Fruit fly (Drosophila melanogaster) whole organism, embryonic: ENCODE data around the gene CG34134.
A peak's percentile ranks its signal among the peaks of the same experiment; 100 is the strongest.

Experiments used
- BEAF-32 ChIP-seq: fragments of 200-800 bp; sonication (Bioruptor generic); optimal IDR thresholded peaks from 3 replicates; lab custom pipeline; 2017; ENCODE audit warnings: missing biosample characterization, missing genetic modification characterization, mild to moderate bottlenecking, moderate library complexity, missing genetic modification reagents
- Bgb ChIP-seq: fragments of 200-800 bp; sonication (Bioruptor generic); IDR thresholded peaks from 2 replicates; pipeline ENCODE4 v1.3.6; 2022; ENCODE audit warnings: missing biosample characterization, missing genetic modification characterization; ENCODE audit not compliant: partially characterized antibody
- BtbVII ChIP-seq: fragments of 200-800 bp; sonication (Bioruptor generic); optimal IDR thresholded peaks from 3 replicates; lab custom pipeline; 2017; ENCODE audit warnings: missing biosample characterization, mild to moderate bottlenecking, missing genetic modification characterization
- CG12391 ChIP-seq: fragments of 200-800 bp; sonication (Bioruptor generic); optimal IDR thresholded peaks from 3 replicates; lab custom pipeline; 2018; ENCODE audit warnings: missing biosample characterization, mild to moderate bottlenecking, missing genetic modification characterization, moderate library complexity
- CG12659 ChIP-seq: fragments of 200-800 bp; sonication (Bioruptor generic); optimal IDR thresholded peaks from 3 replicates; lab custom pipeline; 2017; ENCODE audit warnings: mild to moderate bottlenecking, missing biosample characterization, missing genetic modification reagents, missing genetic modification characterization
- CG14710 ChIP-seq: fragments of 200-800 bp; sonication (Bioruptor generic); optimal IDR thresholded peaks from 3 replicates; lab custom pipeline; 2019; ENCODE audit warnings: missing biosample characterization, mild to moderate bottlenecking, missing genetic modification characterization, moderate library complexity
- CG15601 ChIP-seq: fragments of 200-800 bp; sonication (Bioruptor generic); optimal IDR thresholded peaks from 3 replicates; lab custom pipeline; 2019; ENCODE audit warnings: missing biosample characterization, mild to moderate bottlenecking, missing genetic modification characterization, moderate library complexity
- CG1603 ChIP-seq: fragments of 200-800 bp; sonication (Bioruptor generic); optimal IDR thresholded peaks from 2 replicates; lab custom pipeline; 2019; ENCODE audit warnings: missing biosample characterization, mild to moderate bottlenecking, missing genetic modification characterization, moderate library complexity
- CG16779 ChIP-seq: fragments of 200-800 bp; sonication (Bioruptor generic); IDR thresholded peaks from 2 replicates; pipeline ENCODE4 v1.3.6; 2022; ENCODE audit warnings: missing biosample characterization, missing genetic modification characterization
- CG2129 ChIP-seq: fragments of 200-800 bp; sonication (Bioruptor generic); IDR thresholded peaks from 2 replicates; pipeline ENCODE4 v1.3.6; 2022; ENCODE audit warnings: missing biosample characterization, missing genetic modification characterization; ENCODE audit not compliant: partially characterized antibody
- CG30020 ChIP-seq: fragments of 200-800 bp; optimal IDR thresholded peaks from 2 replicates; lab custom pipeline; 2019; ENCODE audit warnings: missing biosample characterization, mild to moderate bottlenecking, missing genetic modification characterization, moderate library complexity
- CG32532 ChIP-seq: fragments of 200-800 bp; sonication (Bioruptor generic); IDR thresholded peaks from 2 replicates; pipeline ENCODE4 v1.3.6; 2022; ENCODE audit warnings: missing biosample characterization, missing genetic modification characterization
- CG33213 ChIP-seq: fragments of 200-800 bp; sonication (Bioruptor generic); optimal IDR thresholded peaks from 3 replicates; lab custom pipeline; 2016; ENCODE audit warnings: missing biosample characterization, missing genetic modification characterization
- CG34224 ChIP-seq: fragments of 200-800 bp; sonication (Bioruptor generic); IDR thresholded peaks from 3 replicates; pipeline ENCODE4 v1.3.6; 2022; ENCODE audit warnings: missing biosample characterization, missing genetic modification characterization; ENCODE audit not compliant: partially characterized antibody
- CG34422 ChIP-seq: fragments of 200-800 bp; sonication (Bioruptor generic); IDR thresholded peaks from 3 replicates; pipeline ENCODE4 v1.3.6; 2022; ENCODE audit warnings: missing biosample characterization, missing genetic modification characterization
- CG3847 ChIP-seq: fragments of 200-800 bp; sonication (Bioruptor generic); IDR thresholded peaks from 2 replicates; pipeline ENCODE4 v1.3.6; 2022; ENCODE audit warnings: missing biosample characterization, missing genetic modification characterization
- CG6272 ChIP-seq: fragments of 200-800 bp; sonication (Bioruptor generic); IDR thresholded peaks from 2 replicates; pipeline ENCODE4 v1.3.6; 2022; ENCODE audit warnings: missing biosample characterization, missing genetic modification characterization
- CG8924 ChIP-seq: fragments of 200-800 bp; optimal IDR thresholded peaks from 3 replicates; lab custom pipeline; 2019; ENCODE audit warnings: missing biosample characterization, mild to moderate bottlenecking, missing genetic modification characterization, moderate library complexity
- CG9437 ChIP-seq: fragments of 200-800 bp; sonication (Bioruptor generic); optimal IDR thresholded peaks from 2 replicates; lab custom pipeline; 2018; ENCODE audit warnings: missing biosample characterization, mild to moderate bottlenecking, missing genetic modification characterization
- Chrac-16 ChIP-seq: fragments of 200-800 bp; sonication (Bioruptor generic); optimal IDR thresholded peaks from 3 replicates; lab custom pipeline; 2016; ENCODE audit warnings: missing biosample characterization, missing genetic modification characterization
- Dad ChIP-seq: fragments of 200-800 bp; sonication (Bioruptor generic); optimal IDR thresholded peaks from 3 replicates; lab custom pipeline; 2016; ENCODE audit warnings: missing biosample characterization, missing genetic modification characterization
- Dip2 ChIP-seq: fragments of 200-800 bp; sonication (Bioruptor generic); IDR thresholded peaks from 2 replicates; pipeline ENCODE4 v1.3.6; 2022; ENCODE audit warnings: missing biosample characterization, missing genetic modification characterization
- Ets97D ChIP-seq: fragments of 200-800 bp; sonication (Bioruptor generic); optimal IDR thresholded peaks from 3 replicates; lab custom pipeline; 2016; ENCODE audit warnings: missing biosample characterization, missing genetic modification characterization
- Gsc ChIP-seq: fragments of 200-800 bp; sonication (Bioruptor generic); IDR thresholded peaks from 2 replicates; pipeline ENCODE4 v1.3.6; 2022; ENCODE audit warnings: missing biosample characterization, missing genetic modification characterization
- Hmr ChIP-seq: fragments of 200-800 bp; sonication (Bioruptor generic); optimal IDR thresholded peaks from 3 replicates; lab custom pipeline; 2017; ENCODE audit warnings: mild to moderate bottlenecking, missing biosample characterization, missing genetic modification reagents, missing genetic modification characterization
- Med ChIP-seq: fragments of 200-800 bp; sonication (Bioruptor generic); peaks from one replicate; lab custom pipeline; 2016; ENCODE audit warnings: missing biosample characterization, missing genetic modification characterization, mild to moderate bottlenecking, inconsistent platforms, moderate library complexity
- Myb ChIP-seq: fragments of 200-800 bp; sonication (Bioruptor generic); optimal IDR thresholded peaks from 2 replicates; lab custom pipeline; 2016; ENCODE audit warnings: missing biosample characterization, missing genetic modification characterization
- Opbp ChIP-seq: fragments of 200-800 bp; sonication (Bioruptor generic); IDR thresholded peaks from 3 replicates; pipeline ENCODE4 v1.3.6; 2022; ENCODE audit warnings: missing biosample characterization, missing genetic modification characterization; ENCODE audit not compliant: partially characterized antibody
- Sin3A ChIP-seq: fragments of >200 bp; optimal IDR thresholded peaks from 2 replicates; lab custom pipeline; 2018
- Xbp1 ChIP-seq: fragments of 200-800 bp; sonication (Bioruptor generic); optimal IDR thresholded peaks from 3 replicates; lab custom pipeline; 2016; ENCODE audit warnings: missing biosample characterization, mild to moderate bottlenecking, missing genetic modification characterization
- bcd ChIP-seq: fragments of 200-800 bp; sonication (Bioruptor generic); optimal IDR thresholded peaks from 2 replicates; lab custom pipeline; 2017; ENCODE audit warnings: missing biosample characterization, mild to moderate bottlenecking, missing genetic modification characterization
- ci ChIP-seq: fragments of 200-800 bp; sonication (Bioruptor generic); IDR thresholded peaks from 3 replicates; pipeline ENCODE4 v1.3.6; 2022; ENCODE audit warnings: missing biosample characterization, missing genetic modification characterization
- dan ChIP-seq: fragments of 200-800 bp; sonication (Bioruptor generic); IDR thresholded peaks from 2 replicates; pipeline ENCODE4 v1.3.6; 2022; ENCODE audit warnings: missing biosample characterization, missing genetic modification characterization
- ems ChIP-seq: fragments of 200-800 bp; sonication (Bioruptor generic); optimal IDR thresholded peaks from 3 replicates; lab custom pipeline; 2016; ENCODE audit warnings: missing biosample characterization, missing genetic modification characterization
- eyg ChIP-seq: fragments of 200-800 bp; sonication (Bioruptor generic); optimal IDR thresholded peaks from 3 replicates; lab custom pipeline; 2016; ENCODE audit warnings: missing biosample characterization, missing genetic modification characterization
- gfzf ChIP-seq: fragments of 200-800 bp; sonication (Bioruptor generic); optimal IDR thresholded peaks from 2 replicates; lab custom pipeline; 2016; ENCODE audit warnings: missing biosample characterization, mild to moderate bottlenecking, missing genetic modification characterization, moderate library complexity
- hbn ChIP-seq: fragments of 200-800 bp; sonication (Bioruptor generic); IDR thresholded peaks from 2 replicates; pipeline ENCODE4 v1.3.6; 2022; ENCODE audit warnings: missing biosample characterization, missing genetic modification characterization; ENCODE audit not compliant: partially characterized antibody
- lbe ChIP-seq: fragments of 200-800 bp; sonication (Bioruptor generic); optimal IDR thresholded peaks from 2 replicates; lab custom pipeline; 2016; ENCODE audit warnings: missing biosample characterization, mild to moderate bottlenecking, missing genetic modification characterization
- lola ChIP-seq, 3 experiments: fragments of >200 bp in 2 of 3; fragments of 200-800 bp in 1 of 3; sonication (Bioruptor generic) in 1 of 3; optimal IDR thresholded peaks; 2 replicates each; lab custom pipeline; 2017 to 2019; ENCODE audit warnings: missing biosample characterization in 3 of 3, missing genetic modification characterization in 3 of 3, mild to moderate bottlenecking in 1 of 3, moderate library complexity in 1 of 3
- mam ChIP-seq: fragments of 200-800 bp; sonication (Bioruptor generic); optimal IDR thresholded peaks from 3 replicates; lab custom pipeline; 2016; ENCODE audit warnings: missing biosample characterization, missing genetic modification characterization
- mld ChIP-seq: fragments of 200-800 bp; sonication (Bioruptor generic); IDR thresholded peaks from 3 replicates; pipeline ENCODE4 v1.3.6; 2022; ENCODE audit warnings: missing biosample characterization, missing genetic modification characterization; ENCODE audit not compliant: partially characterized antibody
- nerfin-2 ChIP-seq: fragments of 200-800 bp; sonication (Bioruptor generic); IDR thresholded peaks from 2 replicates; pipeline ENCODE4 v1.3.6; 2022; ENCODE audit warnings: missing biosample characterization, missing genetic modification characterization; ENCODE audit not compliant: partially characterized antibody
- otp ChIP-seq: fragments of 200-800 bp; sonication (Bioruptor generic); IDR thresholded peaks from 3 replicates; pipeline ENCODE4, ENCODE4 v1.3.6; 2022; ENCODE audit warnings: missing biosample characterization, missing genetic modification characterization
- sc ChIP-seq, 3 experiments: fragments of >200 bp in 2 of 3; fragments of 200-800 bp in 1 of 3; sonication (Bioruptor generic) in 1 of 3; optimal IDR thresholded peaks; 2 replicates in 2 of 3; 3 replicates in 1 of 3; lab custom pipeline; 2017; ENCODE audit warnings: mild to moderate bottlenecking in 1 of 3, missing biosample characterization in 1 of 3, missing genetic modification characterization in 1 of 3, missing genetic modification reagents in 1 of 3
- so ChIP-seq: fragments of 200-800 bp; sonication (Bioruptor generic); IDR thresholded peaks from 3 replicates; pipeline ENCODE4 v1.3.6; 2022; ENCODE audit warnings: missing biosample characterization, missing genetic modification characterization
- unc-4 ChIP-seq: fragments of 200-800 bp; sonication (Bioruptor generic); IDR thresholded peaks from 2 replicates; pipeline ENCODE4 v1.3.6; 2022; ENCODE audit warnings: missing biosample characterization, missing genetic modification characterization; ENCODE audit not compliant: partially characterized antibody
- vnd ChIP-seq: fragments of 200-800 bp; sonication (Bioruptor generic); IDR thresholded peaks from 3 replicates; pipeline ENCODE4 v1.3.6; 2022; ENCODE audit warnings: missing biosample characterization, missing genetic modification characterization; ENCODE audit not compliant: partially characterized antibody
- vvl ChIP-seq: fragments of 200-800 bp; sonication (Bioruptor generic); IDR thresholded peaks from 2 replicates; pipeline ENCODE4 v1.3.6; 2022; ENCODE audit warnings: missing biosample characterization, missing genetic modification characterization

The CG34134 gene

DNA sequence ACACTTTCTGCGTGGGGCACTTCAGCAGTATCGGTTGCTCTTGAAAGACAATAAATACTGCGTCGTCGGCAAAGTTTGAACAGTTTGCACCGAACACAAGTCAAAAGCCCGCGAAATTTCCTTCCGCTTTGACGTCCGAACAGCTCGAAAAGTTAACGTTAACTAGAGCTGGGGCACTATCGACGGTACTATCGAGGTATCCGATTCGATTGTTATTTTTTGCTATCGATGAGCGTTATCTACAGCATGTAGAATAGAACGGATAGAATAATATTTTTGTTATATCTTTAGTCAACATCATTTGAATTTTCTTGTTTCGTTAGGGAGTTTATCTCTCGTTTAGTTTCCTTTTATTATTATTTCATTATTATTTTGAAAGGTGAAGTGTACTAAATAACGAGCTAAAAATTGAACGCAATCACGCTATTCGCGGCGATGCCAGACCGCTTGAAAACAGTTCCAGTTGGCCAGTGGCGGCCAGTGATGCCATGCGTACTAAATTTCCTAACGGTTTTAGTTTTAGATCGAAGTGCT, 49.2 kb upstream of the CG34134 start, which contains the start of gene Pvr (continued):
- peak; percentile 23 for TF ChIP-seq Xbp1 (GFP tag; lab: Kevin White, UChicago)
- TF ChIP-seq Opbp (GFP tag; lab: Robert Waterston, UW) = peak; percentile 92
- peak; percentile 2 for TF ChIP-seq CG12391 (tag; lab: Kevin White, UChicago)
- TF ChIP-seq otp (GFP tag; lab: Robert Waterston, UW) = 0 out of 3 replicates have a peak, but pooled peaks have one; percentile 8
- peak; percentile 17; the same call in 1 of the 3 replicates for TF ChIP-seq ci
- TF ChIP-seq CG30020 (tag; lab: Kevin White, UChicago) = no peak
- TF ChIP-seq Bgb (GFP tag; lab: Robert Waterston, UW) = peak; percentile 97
- TF ChIP-seq hbn = peak; percentile 96
- peak; percentile 50 for TF ChIP-seq CG9437
- peak; percentile 53 for TF ChIP-seq CG3847 (GFP tag; lab: Robert Waterston, UW)
- TF ChIP-seq BtbVII (GFP tag; lab: Kevin White, UChicago) = peak; percentile 18
- TF ChIP-seq CG15601 (tag; lab: Kevin White, UChicago) = peak; percentile 80
- no peak for TF ChIP-seq dan
- TF ChIP-seq Gsc (GFP tag; lab: Robert Waterston, UW) = no peak
- TF ChIP-seq Dad = peak; percentile 23
- no peak for TF ChIP-seq sc (optimal IDR thresholded peaks at IDR 0.05; lab: Kevin White, UChicago)
- TF ChIP-seq sc (GFP tag; optimal IDR thresholded peaks at IDR 0.05; lab: Kevin White, UChicago) = no peak
- TF ChIP-seq so = peak; percentile 68; the same call in 1 of the 3 replicates
- peak; percentile 75 for TF ChIP-seq CG2129 (GFP tag; lab: Robert Waterston, UW)
- TF ChIP-seq CG33213 (GFP tag; lab: Kevin White, UChicago) = peak; percentile 40
- peak; percentile 31; the same call in 1 of the 2 replicates for TF ChIP-seq vvl (GFP tag; lab: Robert Waterston, UW)
- peak; percentile 82 for TF ChIP-seq mld (GFP tag; lab: Robert Waterston, UW)
- TF ChIP-seq nerfin-2 = peak; percentile 89
- TF ChIP-seq Myb (GFP tag; lab: Kevin White, UChicago) = peak; percentile 97
- TF ChIP-seq CG8924 (tag; lab: Kevin White, UChicago) = peak; percentile 3
- TF ChIP-seq Med (GFP tag; lab: Kevin White, UChicago) = peak; percentile 86
- peak in 1 of 3 experiments; percentile 22 for TF ChIP-seq lola (GFP tag; optimal IDR thresholded peaks at IDR 0.05; lab: Kevin White, UChicago)
- peak; percentile 94 for TF ChIP-seq unc-4 (GFP tag; lab: Robert Waterston, UW)
- no peak for TF ChIP-seq CG1603 (tag; lab: Kevin White, UChicago)
- no peak for TF ChIP-seq eyg
- no peak for TF ChIP-seq mam (GFP tag; lab: Kevin White, UChicago)
- TF ChIP-seq vnd (GFP tag; lab: Robert Waterston, UW) = peak; percentile 89
- peak; percentile 55 for TF ChIP-seq CG12659 (GFP tag; lab: Kevin White, UChicago)
- peak; percentile 32 for TF ChIP-seq ems
- TF ChIP-seq Ets97D (GFP tag; lab: Kevin White, UChicago) = peak; percentile 71
- TF ChIP-seq Chrac-16 (GFP tag; lab: Kevin White, UChicago) = no peak
- peak; percentile 82 for TF ChIP-seq Sin3A (lab: Kevin White, UChicago)
- peak; percentile 64 for TF ChIP-seq Hmr (GFP tag; lab: Kevin White, UChicago)
- TF ChIP-seq CG34422 (GFP tag; lab: Robert Waterston, UW) = peak; percentile 11; the same call in 1 of the 3 replicates
- TF ChIP-seq lbe (GFP tag; lab: Kevin White, UChicago) = peak; percentile 32
- TF ChIP-seq CG14710 (tag; lab: Kevin White, UChicago) = peak; percentile 86
- no peak for TF ChIP-seq CG6272 (GFP tag; lab: Robert Waterston, UW)
- TF ChIP-seq gfzf = peak; percentile 12
- TF ChIP-seq BEAF-32 (GFP tag; lab: Kevin White, UChicago) = peak; percentile 95
- peak; percentile 85 for TF ChIP-seq CG34224 (GFP tag; lab: Robert Waterston, UW)
- TF ChIP-seq CG32532 (GFP tag; lab: Robert Waterston, UW) = peak; percentile 39
- TF ChIP-seq CG16779 (GFP tag; lab: Robert Waterston, UW) = no peak
- TF ChIP-seq bcd (GFP tag; lab: Kevin White, UChicago) = peak; percentile 1
- TF ChIP-seq Dip2 (GFP tag; lab: Robert Waterston, UW) = no peak
